Fruit fly (Drosophila melanogaster): ENCODE data around the gene AdoR.

The AdoR gene

dm6 chr3R:30095855-30096254 lies 53.6 kb downstream of the AdoR start (continued):
- TF ChIP-seq Meics (GFP tag; optimal IDR thresholded peaks at IDR 0.05) (peak; percentile 1), NfI (GFP tag; optimal IDR thresholded peaks at IDR 0.05) (no peak), Blimp-1 (GFP tag; optimal IDR thresholded peaks at IDR 0.05) (no peak), CG13775 (GFP tag; optimal IDR thresholded peaks at IDR 0.05) (no peak), peb (GFP tag; IDR thresholded peaks at IDR 0.05) (no peak), CG17612 (GFP tag; IDR thresholded peaks at IDR 0.05) (no peak), grau (tag; optimal IDR thresholded peaks at IDR 0.05) (no peak), Myb (GFP tag; optimal IDR thresholded peaks at IDR 0.05) (no peak), CG30020 (tag; optimal IDR thresholded peaks at IDR 0.05) (no peak), toy (GFP tag; IDR thresholded peaks at IDR 0.05) (no peak), pan (optimal IDR thresholded peaks at IDR 0.05) (no peak), pan (GFP tag; optimal IDR thresholded peaks at IDR 0.05 in 1 of 2, IDR thresholded peaks at IDR 0.05 in 1 of 2) (peak in 1 of 2 experiments; percentile 40), CG12659 (GFP tag; optimal IDR thresholded peaks at IDR 0.05) (no peak), sisA (GFP tag; IDR thresholded peaks at IDR 0.05) (peak; percentile 39), CG7839 (tag; optimal IDR thresholded peaks at IDR 0.05) (peak; percentile 12), cad (GFP tag; optimal IDR thresholded peaks at IDR 0.05) (no peak), Ravus (GFP tag; IDR thresholded peaks at IDR 0.05) (no peak), Fer1 (GFP tag; optimal IDR thresholded peaks at IDR 0.05) (no peak), Gug (GFP tag; IDR thresholded peaks at IDR 0.05) (peak; percentile 16; the same call in 1 of the 4 replicates), tgo (GFP tag; IDR thresholded peaks at IDR 0.05) (peak; percentile 38; the same call in 1 of the 3 replicates), Asciz (GFP tag; optimal IDR thresholded peaks at IDR 0.05) (no peak), ham (GFP tag; IDR thresholded peaks at IDR 0.05) (no peak), sr (GFP tag; IDR thresholded peaks at IDR 0.05) (no peak), Drgx (GFP tag; IDR thresholded peaks at IDR 0.05) (peak; percentile 96), CG1603 (tag; optimal IDR thresholded peaks at IDR 0.05) (peak; percentile 33), crol (GFP tag; IDR thresholded peaks at IDR 0.05) (no peak), CG7556 (GFP tag; optimal IDR thresholded peaks at IDR 0.05) (no peak), CG9609 (GFP tag; optimal IDR thresholded peaks at IDR 0.05) (no peak), kni (GFP tag; optimal IDR thresholded peaks at IDR 0.05) (no peak), CG10147 (GFP tag; optimal IDR thresholded peaks at IDR 0.05) (no peak), Hsf (GFP tag; optimal IDR thresholded peaks at IDR 0.05) (no peak), CG7963 (GFP tag; IDR thresholded peaks at IDR 0.05; ENCODE audit: partially characterized antibody) (no peak), Fer3 (tag; optimal IDR thresholded peaks at IDR 0.05) (no peak), HmgZ (tag; optimal IDR thresholded peaks at IDR 0.05) (no peak), CG8359 (GFP tag; optimal IDR thresholded peaks at IDR 0.05; ENCODE audit: borderline replicate concordance) (no peak), unc-4 (GFP tag; IDR thresholded peaks at IDR 0.05; ENCODE audit: partially characterized antibody) (no peak), Dip2 (GFP tag; IDR thresholded peaks at IDR 0.05) (no peak), Fer2 (tag; optimal IDR thresholded peaks at IDR 0.05) (no peak), Hmx (GFP tag; optimal IDR thresholded peaks at IDR 0.05) (no peak), nerfin-2 (GFP tag; IDR thresholded peaks at IDR 0.05; ENCODE audit: partially characterized antibody) (no peak), CG4404 (GFP tag; IDR thresholded peaks at IDR 0.05) (no peak), CG15011 (GFP tag; optimal IDR thresholded peaks at IDR 0.05) (no peak), CG15479 (GFP tag; optimal IDR thresholded peaks at IDR 0.05) (no peak), ara (GFP tag; IDR thresholded peaks at IDR 0.05) (no peak), CG9437 (GFP tag; optimal IDR thresholded peaks at IDR 0.05) (no peak), trh (GFP tag; optimal IDR thresholded peaks at IDR 0.05) (no peak), vvl (GFP tag; IDR thresholded peaks at IDR 0.05) (no peak), psq (GFP tag; optimal IDR thresholded peaks at IDR 0.05) (no peak), CG12942 (GFP tag; optimal IDR thresholded peaks at IDR 0.05) (no peak), CG18764 (GFP tag; optimal IDR thresholded peaks at IDR 0.05) (no peak), BEAF-32 (GFP tag; optimal IDR thresholded peaks at IDR 0.05) (no peak), dan (GFP tag; IDR thresholded peaks at IDR 0.05) (no peak)

Measured in whole organism, embryonic.